Worm (Caenorhabditis elegans) whole organism, L3 larva: ENCODE results near the gene C45B2.2.

ENCODE experiments used
- R02D3.7 ChIP-seq: fragments of 150-350 bp; optimal IDR thresholded peaks from 2 replicates; lab custom pipeline; 2014; ENCODE audit warnings: missing biosample characterization, missing genetic modification characterization
- ZK546.5 ChIP-seq: sonication (generic microtip); optimal IDR thresholded peaks from 2 replicates; lab custom pipeline; 2017; ENCODE audit warnings: missing biosample characterization, missing genetic modification characterization
- aly-2 ChIP-seq: fragments of 150-350 bp; optimal IDR thresholded peaks from 2 replicates; lab custom pipeline; 2014; ENCODE audit warnings: missing biosample characterization, missing genetic modification characterization
- ceh-28 ChIP-seq: fragments of 150-350 bp; optimal IDR thresholded peaks from 2 replicates; lab custom pipeline; 2014; ENCODE audit warnings: missing biosample characterization, missing genetic modification reagents, missing genetic modification characterization
- ceh-82 ChIP-seq: fragments of 150-350 bp; optimal IDR thresholded peaks from 2 replicates; lab custom pipeline; 2014; ENCODE audit warnings: missing biosample characterization, missing genetic modification characterization
- ceh-9 ChIP-seq: sonication (generic microtip); optimal IDR thresholded peaks from 2 replicates; lab custom pipeline; 2018; ENCODE audit warnings: missing biosample characterization, missing genetic modification characterization
- egl-27 ChIP-seq: sonication (generic microtip); optimal IDR thresholded peaks from 4 replicates; lab custom pipeline; 2017; ENCODE audit warnings: missing biosample characterization, missing genetic modification reagents, missing genetic modification characterization
- elt-1 ChIP-seq: fragments of 150-350 bp; optimal IDR thresholded peaks from 2 replicates; lab custom pipeline; 2014; ENCODE audit warnings: missing biosample characterization, missing genetic modification characterization
- elt-2 ChIP-seq: sonication (generic microtip); optimal IDR thresholded peaks from 2 replicates; lab custom pipeline; 2016; ENCODE audit warnings: missing genetic modification reagents, mild to moderate bottlenecking, missing genetic modification characterization, missing compliant biosample characterization
- elt-3 ChIP-seq, 3 experiments: fragments of 150-350 bp in 1 of 3; sonication (generic microtip) in 2 of 3; optimal IDR thresholded peaks; 2 replicates in 2 of 3; 4 replicates in 1 of 3; lab custom pipeline; 2014 to 2017; ENCODE audit warnings: missing biosample characterization in 3 of 3, missing genetic modification characterization in 3 of 3
- fkh-10 ChIP-seq: sonication (generic microtip); optimal IDR thresholded peaks from 2 replicates; lab custom pipeline; 2017; ENCODE audit warnings: missing biosample characterization, missing genetic modification reagents, missing genetic modification characterization
- fkh-2 ChIP-seq: fragments of 150-350 bp; optimal IDR thresholded peaks from 2 replicates; lab custom pipeline; 2014; ENCODE audit warnings: missing biosample characterization, missing genetic modification reagents, missing genetic modification characterization
- hmg-11 ChIP-seq: sonication (generic microtip); optimal IDR thresholded peaks from 2 replicates; lab custom pipeline; 2016; ENCODE audit warnings: missing genetic modification characterization, missing compliant biosample characterization
- jun-1 ChIP-seq: fragments of 150-350 bp; optimal IDR thresholded peaks from 2 replicates; lab custom pipeline; 2014; ENCODE audit warnings: missing biosample characterization, missing genetic modification reagents, missing genetic modification characterization
- lin-15B ChIP-seq: fragments of 150-350 bp; optimal IDR thresholded peaks from 2 replicates; lab custom pipeline; 2014; ENCODE audit warnings: missing biosample characterization, missing genetic modification characterization
- lsy-12 ChIP-seq: sonication (generic microtip); optimal IDR thresholded peaks from 2 replicates; lab custom pipeline; 2016; ENCODE audit warnings: mild to moderate bottlenecking, missing genetic modification characterization, missing compliant biosample characterization
- mdl-1 ChIP-seq: fragments of 150-350 bp; optimal IDR thresholded peaks from 2 replicates; lab custom pipeline; 2014; ENCODE audit warnings: missing biosample characterization, missing genetic modification characterization
- nfya-1 ChIP-seq: sonication (generic microtip); optimal IDR thresholded peaks from 2 replicates; lab custom pipeline; 2017; ENCODE audit warnings: missing genetic modification characterization, mild to moderate bottlenecking, missing compliant biosample characterization, antibody characterized with exemption, moderate library complexity; ENCODE audit not compliant: insufficient read depth
- nhr-11 ChIP-seq: fragments of 150-350 bp; optimal IDR thresholded peaks from 2 replicates; lab custom pipeline; 2014; ENCODE audit warnings: missing biosample characterization, missing genetic modification characterization
- nhr-23 ChIP-seq: fragments of 150-350 bp; optimal IDR thresholded peaks from 2 replicates; lab custom pipeline; 2014; ENCODE audit warnings: missing biosample characterization, missing genetic modification reagents, missing genetic modification characterization
- nhr-25 ChIP-seq: sonication (generic microtip); optimal IDR thresholded peaks from 2 replicates; lab custom pipeline; 2017; ENCODE audit warnings: missing biosample characterization, missing genetic modification characterization
- nhr-28 ChIP-seq: fragments of 150-350 bp; optimal IDR thresholded peaks from 2 replicates; lab custom pipeline; 2014; ENCODE audit warnings: missing biosample characterization, missing genetic modification characterization
- nhr-43 ChIP-seq: sonication (generic microtip); optimal IDR thresholded peaks from 2 replicates; lab custom pipeline; 2016; ENCODE audit warnings: mild to moderate bottlenecking, missing genetic modification characterization, missing compliant biosample characterization; ENCODE audit not compliant: poor library complexity, severe bottlenecking
- nhr-67 ChIP-seq: fragments of 150-350 bp; optimal IDR thresholded peaks from 2 replicates; lab custom pipeline; 2014; ENCODE audit warnings: missing biosample characterization, missing genetic modification characterization
- nhr-76 ChIP-seq: fragments of 150-350 bp; sonication (generic microtip); optimal IDR thresholded peaks from 5 replicates; lab custom pipeline; 2014; ENCODE audit warnings: missing biosample characterization, missing genetic modification characterization
- pqm-1 ChIP-seq: fragments of 150-350 bp; optimal IDR thresholded peaks from 2 replicates; lab custom pipeline; 2017; ENCODE audit warnings: missing biosample characterization, missing genetic modification characterization, inconsistent platforms
- sea-2 ChIP-seq: fragments of 150-350 bp; sonication (generic microtip); optimal IDR thresholded peaks from 4 replicates; lab custom pipeline; 2014; ENCODE audit warnings: missing biosample characterization, missing genetic modification reagents, missing genetic modification characterization
- skn-1 ChIP-seq: fragments of 150-350 bp; optimal IDR thresholded peaks from 2 replicates; lab custom pipeline; 2014; ENCODE audit warnings: missing biosample characterization, missing genetic modification characterization
- snpc-4 ChIP-seq: fragments of 150-350 bp; optimal IDR thresholded peaks from 2 replicates; lab custom pipeline; 2014; ENCODE audit warnings: missing biosample characterization, missing genetic modification characterization
- tbx-2 ChIP-seq: sonication (generic microtip); optimal IDR thresholded peaks from 2 replicates; lab custom pipeline; 2016; ENCODE audit warnings: mild to moderate bottlenecking, missing genetic modification characterization, missing compliant biosample characterization
- unc-39 ChIP-seq: sonication (generic microtip); optimal IDR thresholded peaks from 4 replicates; lab custom pipeline; 2017; ENCODE audit warnings: missing biosample characterization, missing genetic modification characterization
- zag-1 ChIP-seq: fragments of 150-350 bp; optimal IDR thresholded peaks from 2 replicates; lab custom pipeline; 2014; ENCODE audit warnings: missing biosample characterization, missing genetic modification characterization
- ztf-11 ChIP-seq: fragments of 150-350 bp; optimal IDR thresholded peaks from 2 replicates; lab custom pipeline; 2014; ENCODE audit warnings: missing biosample characterization, missing genetic modification characterization
- ztf-4 ChIP-seq: fragments of 150-350 bp; optimal IDR thresholded peaks from 2 replicates; lab custom pipeline; 2014; ENCODE audit warnings: missing biosample characterization, missing genetic modification characterization

C45B2.2 gene

ce11 chrX:6103297-6103696 is 18.8 kb downstream of the C45B2.2 start, which contains the start of gene C15H9.11:
TSS of gene C15H9.11 (minus strand) at chrX:6103397.
- TF ChIP-seq ztf-11: no peak
- TF ChIP-seq fkh-10 (GFP tag; lab: Kevin White, UChicago): no peak
- TF ChIP-seq lin-15B (tag; lab: Kevin White, UChicago): no peak
- TF ChIP-seq ZK546.5 (tag; lab: Kevin White, UChicago): no peak
- TF ChIP-seq nhr-67 (tag; lab: Kevin White, UChicago): no peak
- TF ChIP-seq aly-2 (tag; lab: Kevin White, UChicago): no peak
- TF ChIP-seq nhr-11 (tag; lab: Kevin White, UChicago): no peak
- TF ChIP-seq ceh-82: no peak
- no peak for TF ChIP-seq ceh-9
- no peak for TF ChIP-seq pqm-1
- no peak for TF ChIP-seq unc-39 (tag; lab: Kevin White, UChicago)
- TF ChIP-seq lsy-12 (tag; lab: Kevin White, UChicago): no peak
- no peak for TF ChIP-seq sea-2 (GFP tag; lab: Kevin White, UChicago)

- no peak for TF ChIP-seq nhr-43 (tag; lab: Kevin White, UChicago)
- TF ChIP-seq tbx-2: no peak
Observed at ce11 chrX:6107962-6108361, 23.4 kb downstream of the C45B2.2 start.

- no peak for TF ChIP-seq zag-1 (tag; lab: Kevin White, UChicago)
- TF ChIP-seq ztf-4: no peak
- peak; percentile 53 for TF ChIP-seq nhr-23 (tag; lab: Kevin White, UChicago)
- TF ChIP-seq nhr-43 (tag; lab: Kevin White, UChicago): peak; percentile 32
- no peak for TF ChIP-seq nhr-67 (tag; lab: Kevin White, UChicago)
- peak; percentile 66 for TF ChIP-seq ceh-28
- TF ChIP-seq elt-1 (tag; lab: Kevin White, UChicago): peak; percentile 81
- peak; percentile 57 for TF ChIP-seq elt-2 (tag; lab: Kevin White, UChicago)
- no peak for TF ChIP-seq nhr-28
- TF ChIP-seq aly-2 (tag; lab: Kevin White, UChicago): no peak
Observed at ce11 chrX:6109288-6109770, 24.8 kb downstream of the C45B2.2 start, which contains the start of gene kynu-1. TSS of gene kynu-1 (minus strand) at chrX:6109338.

- no peak for TF ChIP-seq hmg-11
- peak; percentile 54 for TF ChIP-seq elt-2 (tag; lab: Kevin White, UChicago)
- TF ChIP-seq, all 47 proteins: peak for 1
Observed at ce11 chrX:6112817-6113216, 28.3 kb downstream of the C45B2.2 start, which contains the start of gene prx-3. TSS of gene prx-3 (minus strand) at chrX:6112917.

- TF ChIP-seq egl-27 (no peak), ceh-82 (no peak), elt-3 (tag; optimal IDR thresholded peaks at IDR 0.05; lab: Kevin White, UChicago) (no peak), ZK546.5 (tag; lab: Kevin White, UChicago) (no peak), hmg-11 (no peak), fkh-10 (GFP tag; lab: Kevin White, UChicago) (no peak), unc-39 (tag; lab: Kevin White, UChicago) (no peak), R02D3.7 (tag; lab: Kevin White, UChicago) (no peak), nhr-25 (tag; lab: Kevin White, UChicago) (no peak), nhr-76 (tag; lab: Kevin White, UChicago) (no peak)
- TF ChIP-seq, all 47 proteins: peak for 0
Observed at ce11 chrX:6115502-6115901, 31.0 kb downstream of the C45B2.2 start, which contains the start of gene C15H9.3. TSS of gene C15H9.3 (plus strand) at chrX:6115802.

DNA sequence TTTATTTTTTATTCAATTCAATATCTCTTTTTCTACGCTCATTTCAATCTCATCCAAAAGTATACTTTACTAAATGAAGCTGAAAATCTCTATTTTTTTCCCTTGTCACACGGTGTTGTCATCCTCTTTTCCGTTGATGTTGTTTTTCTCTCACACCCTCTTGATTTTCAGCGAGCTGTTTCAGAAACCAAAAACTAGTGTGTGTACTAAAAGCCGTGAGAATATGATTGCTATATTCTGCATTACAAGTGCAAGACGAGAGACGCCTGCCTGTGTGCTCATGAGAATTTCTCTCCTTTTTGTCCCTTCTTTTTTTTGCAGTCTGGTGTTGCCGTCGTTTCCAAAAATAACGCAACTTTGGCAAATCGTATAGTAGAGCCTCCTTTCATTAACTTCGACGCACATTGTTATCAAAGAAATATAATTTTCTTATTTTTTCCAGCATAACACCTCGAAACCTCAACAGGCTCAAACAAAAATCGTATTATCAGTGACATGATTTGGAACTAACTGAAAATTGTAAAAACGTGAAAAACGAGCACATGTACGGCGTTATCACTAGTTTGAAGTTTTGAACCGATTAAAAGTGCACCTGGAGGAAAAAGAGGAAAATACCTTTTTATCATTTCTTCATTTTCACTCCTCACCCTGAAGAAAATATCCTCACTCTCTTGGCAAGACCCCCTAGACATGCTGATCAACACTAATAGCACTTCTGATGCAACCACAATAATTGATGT is 33.7 kb downstream of the C45B2.2 start, which contains the start of gene C15H9.2:
C15H9.2 (plus strand) TSS at position 441 of the 740 bp plus-strand sequence.
- TF ChIP-seq ZK546.5 (tag; lab: Kevin White, UChicago): no peak
- TF ChIP-seq tbx-2: no peak
- TF ChIP-seq skn-1 (tag; lab: Kevin White, UChicago): no peak
- TF ChIP-seq snpc-4 (tag; lab: Kevin White, UChicago): no peak
- no peak for TF ChIP-seq mdl-1 (tag; lab: Kevin White, UChicago)
- no peak for TF ChIP-seq fkh-2
- TF ChIP-seq hmg-11: no peak
- no peak for TF ChIP-seq aly-2 (tag; lab: Kevin White, UChicago)
- TF ChIP-seq elt-2 (tag; lab: Kevin White, UChicago): peak; percentile 74
- TF ChIP-seq jun-1 (tag; lab: Kevin White, UChicago): no peak
- TF ChIP-seq nfya-1 (tag; lab: Kevin White, UChicago): peak; percentile 6
- TF ChIP-seq pqm-1: peak; percentile 47
